Worm (Caenorhabditis elegans) whole organism, L1 larva: ENCODE data around the gene cuc-1.

ENCODE experiments used
- C04F5.9 ChIP-seq: sonication (generic microtip); optimal IDR thresholded peaks from 2 replicates; lab custom pipeline; 2016; ENCODE audit warnings: missing genetic modification characterization, missing compliant biosample characterization
- C16A3.4 ChIP-seq: fragments of 150-350 bp; optimal IDR thresholded peaks from 2 replicates; lab custom pipeline; 2014; ENCODE audit warnings: missing biosample characterization, missing genetic modification characterization
- C34B4.2 ChIP-seq: sonication (generic microtip); optimal IDR thresholded peaks from 2 replicates; lab custom pipeline; 2017; ENCODE audit warnings: mild to moderate bottlenecking, missing genetic modification characterization, missing compliant biosample characterization
- F16B12.6 ChIP-seq: fragments of 150-350 bp; optimal IDR thresholded peaks from 2 replicates; lab custom pipeline; 2014; ENCODE audit warnings: missing biosample characterization, missing genetic modification characterization
- Y116A8C.19 ChIP-seq: sonication (generic microtip); optimal IDR thresholded peaks from 2 replicates; lab custom pipeline; 2016; ENCODE audit warnings: missing compliant biosample characterization, missing genetic modification characterization, borderline replicate concordance
- alr-1 ChIP-seq: fragments of 200-800 bp; sonication (Bioruptor generic); optimal IDR thresholded peaks from 2 replicates; lab custom pipeline; 2018; ENCODE audit warnings: borderline replicate concordance, mild to moderate bottlenecking, missing genetic modification characterization, missing compliant biosample characterization
- ama-1 ChIP-seq: fragments of 150-350 bp; optimal IDR thresholded peaks from 2 replicates; lab custom pipeline; 2014
- blmp-1 ChIP-seq: fragments of 150-350 bp; optimal IDR thresholded peaks from 2 replicates; lab custom pipeline; 2014; ENCODE audit warnings: missing biosample characterization, missing genetic modification characterization
- ceh-82 ChIP-seq, 3 experiments: fragments of 150-350 bp in 1 of 3; sonication (generic microtip) in 2 of 3; optimal IDR thresholded peaks; 2 replicates each; lab custom pipeline; 2014 to 2017; ENCODE audit warnings: missing biosample characterization in 3 of 3, missing genetic modification characterization in 3 of 3
- ceh-88 ChIP-seq: fragments of 200-800 bp; sonication (Bioruptor generic); IDR thresholded peaks from 2 replicates; pipeline ENCODE4 v1.3.6; 2022; ENCODE audit warnings: missing genetic modification characterization, missing compliant biosample characterization
- ceh-90 ChIP-seq: sonication (generic microtip); optimal IDR thresholded peaks from 2 replicates; lab custom pipeline; 2016; ENCODE audit warnings: missing genetic modification characterization, missing compliant biosample characterization
- ces-1 ChIP-seq: fragments of 150-350 bp; optimal IDR thresholded peaks from 2 replicates; lab custom pipeline; 2014; ENCODE audit warnings: missing biosample characterization, missing genetic modification reagents, missing genetic modification characterization
- dpl-1 ChIP-seq, 3 experiments: fragments of 150-350 bp in 2 of 3; sonication (generic microtip) in 1 of 3; optimal IDR thresholded peaks; 2 replicates each; lab custom pipeline; 2014 to 2017; ENCODE audit warnings: missing biosample characterization in 3 of 3, missing genetic modification characterization in 3 of 3, missing genetic modification reagents in 3 of 3
- dsc-1 ChIP-seq: sonication (generic microtip); optimal IDR thresholded peaks from 2 replicates; lab custom pipeline; 2016; ENCODE audit warnings: mild to moderate bottlenecking, missing genetic modification characterization, missing compliant biosample characterization
- efl-1 ChIP-seq, 4 experiments: fragments of 150-350 bp; optimal IDR thresholded peaks in 3 of 4; peaks in 1 of 4; 1 replicate in 1 of 4; 2 replicates in 3 of 4; lab custom pipeline; 2014; ENCODE audit warnings: missing biosample characterization in 2 of 4, missing genetic modification characterization in 2 of 4, missing genetic modification reagents in 2 of 4
- egl-13 ChIP-seq: sonication (generic microtip); optimal IDR thresholded peaks from 2 replicates; lab custom pipeline; 2016; ENCODE audit warnings: missing genotype, missing genetic modification reagents, missing genetic modification characterization, missing compliant biosample characterization
- egl-27 ChIP-seq, 2 experiments: fragments of 150-350 bp in 1 of 2; sonication (generic microtip); optimal IDR thresholded peaks; 3 replicates each; lab custom pipeline; 2017 to 2018; ENCODE audit warnings: missing biosample characterization in 2 of 2, missing genetic modification characterization in 2 of 2, missing genetic modification reagents in 2 of 2
- elt-3 ChIP-seq, 6 experiments: fragments of 150-350 bp in 1 of 6; sonication (generic microtip); optimal IDR thresholded peaks; 2 replicates each; lab custom pipeline; 2017 to 2018; ENCODE audit warnings: missing biosample characterization in 6 of 6, missing genetic modification characterization in 6 of 6, inconsistent platforms in 1 of 6
- fkh-4 ChIP-seq: sonication (generic microtip); optimal IDR thresholded peaks from 2 replicates; lab custom pipeline; 2016; ENCODE audit warnings: missing compliant biosample characterization, missing genetic modification characterization, borderline replicate concordance
- grh-1 ChIP-seq: fragments of 200-800 bp; sonication (Bioruptor generic); IDR thresholded peaks from 2 replicates; pipeline ENCODE4 v1.3.6; 2022; ENCODE audit warnings: missing genetic modification reagents, missing genetic modification characterization, missing compliant biosample characterization
- hlh-17 ChIP-seq: fragments of 200-800 bp; sonication (Bioruptor generic); optimal IDR thresholded peaks from 2 replicates; lab custom pipeline; 2018; ENCODE audit warnings: missing genetic modification characterization, mild to moderate bottlenecking, missing compliant biosample characterization, moderate library complexity, borderline replicate concordance
- hpl-2 ChIP-seq: fragments of 150-350 bp; optimal IDR thresholded peaks from 2 replicates; lab custom pipeline; 2014; ENCODE audit warnings: missing biosample characterization, missing genetic modification reagents, missing genetic modification characterization
- irx-1 ChIP-seq: sonication (generic microtip); optimal IDR thresholded peaks from 2 replicates; lab custom pipeline; 2016; ENCODE audit warnings: missing genetic modification characterization, missing compliant biosample characterization
- isw-1 ChIP-seq: fragments of 200-800 bp; sonication (Bioruptor generic); IDR thresholded peaks from 2 replicates; pipeline ENCODE4 v1.3.6; 2022; ENCODE audit warnings: missing genetic modification characterization, missing compliant biosample characterization
- lin-13 ChIP-seq: fragments of 150-350 bp; optimal IDR thresholded peaks from 2 replicates; lab custom pipeline; 2014; ENCODE audit warnings: missing biosample characterization, missing genetic modification reagents, missing genetic modification characterization
- lin-15B ChIP-seq: fragments of 150-350 bp; sonication (generic microtip); optimal IDR thresholded peaks from 3 replicates; lab custom pipeline; 2014; ENCODE audit warnings: missing biosample characterization, missing genetic modification characterization
- lin-35 ChIP-seq, 2 experiments: fragments of 150-350 bp; optimal IDR thresholded peaks; 2 replicates each; lab custom pipeline; 2014; ENCODE audit warnings: missing biosample characterization in 2 of 2, missing genetic modification characterization in 2 of 2, missing genetic modification reagents in 2 of 2
- mab-9 ChIP-seq: fragments of 200-800 bp; sonication (Bioruptor generic); IDR thresholded peaks from 2 replicates; pipeline ENCODE4 v1.3.6; 2022; ENCODE audit warnings: missing genetic modification reagents, missing genetic modification characterization, missing compliant biosample characterization
- mef-2 ChIP-seq: fragments of 150-350 bp; optimal IDR thresholded peaks from 2 replicates; lab custom pipeline; 2014; ENCODE audit warnings: missing biosample characterization, missing genetic modification characterization
- mep-1 ChIP-seq: fragments of 150-350 bp; optimal IDR thresholded peaks from 2 replicates; lab custom pipeline; 2014; ENCODE audit warnings: missing biosample characterization, missing genetic modification characterization
- nhr-11 ChIP-seq: fragments of 150-350 bp; optimal IDR thresholded peaks from 2 replicates; lab custom pipeline; 2014; ENCODE audit warnings: missing biosample characterization, missing genetic modification characterization
- nhr-12 ChIP-seq: sonication (generic microtip); optimal IDR thresholded peaks from 2 replicates; lab custom pipeline; 2017; ENCODE audit warnings: missing biosample characterization, missing genetic modification characterization
- nhr-20 ChIP-seq: sonication (generic microtip); optimal IDR thresholded peaks from 2 replicates; lab custom pipeline; 2016; ENCODE audit warnings: mild to moderate bottlenecking, missing genetic modification characterization, missing compliant biosample characterization
- nhr-28 ChIP-seq: fragments of 150-350 bp; optimal IDR thresholded peaks from 2 replicates; lab custom pipeline; 2014; ENCODE audit warnings: missing biosample characterization, missing genetic modification characterization
- nhr-47 ChIP-seq: sonication (generic microtip); optimal IDR thresholded peaks from 2 replicates; lab custom pipeline; 2016; ENCODE audit warnings: mild to moderate bottlenecking, missing genetic modification characterization, moderate library complexity, missing compliant biosample characterization
- nhr-76 ChIP-seq: sonication (generic microtip); optimal IDR thresholded peaks from 2 replicates; lab custom pipeline; 2017; ENCODE audit warnings: missing biosample characterization, missing genetic modification characterization
- nhr-84 ChIP-seq: sonication (generic microtip); optimal IDR thresholded peaks from 2 replicates; lab custom pipeline; 2017; ENCODE audit warnings: missing biosample characterization, missing genetic modification characterization
- pag-3 ChIP-seq: sonication (generic microtip); optimal IDR thresholded peaks from 2 replicates; lab custom pipeline; 2017; ENCODE audit warnings: missing genetic modification characterization, mild to moderate bottlenecking, missing compliant biosample characterization, antibody characterized with exemption, borderline replicate concordance; ENCODE audit not compliant: insufficient read depth
- pax-3 ChIP-seq: fragments of 200-800 bp; sonication (Bioruptor generic); optimal IDR thresholded peaks from 2 replicates; lab custom pipeline; 2018; ENCODE audit warnings: mild to moderate bottlenecking, missing genetic modification characterization, moderate library complexity, missing compliant biosample characterization
- skn-1 ChIP-seq: fragments of 150-350 bp; optimal IDR thresholded peaks from 2 replicates; lab custom pipeline; 2014; ENCODE audit warnings: missing biosample characterization, missing genetic modification characterization
- snpc-4 ChIP-seq: fragments of 150-350 bp; optimal IDR thresholded peaks from 2 replicates; lab custom pipeline; 2014; ENCODE audit warnings: missing biosample characterization, missing genetic modification characterization
- snu-23 ChIP-seq: sonication (generic microtip); optimal IDR thresholded peaks from 2 replicates; lab custom pipeline; 2016; ENCODE audit warnings: missing genetic modification characterization, missing compliant biosample characterization
- sox-4 ChIP-seq: sonication (generic microtip); optimal IDR thresholded peaks from 2 replicates; lab custom pipeline; 2016; ENCODE audit warnings: missing genetic modification characterization, missing compliant biosample characterization
- swsn-7 ChIP-seq: sonication (generic microtip); optimal IDR thresholded peaks from 2 replicates; lab custom pipeline; 2016; ENCODE audit warnings: missing genetic modification characterization, missing compliant biosample characterization
- unc-130 ChIP-seq: fragments of 150-350 bp; optimal IDR thresholded peaks from 2 replicates; lab custom pipeline; 2017; ENCODE audit warnings: missing biosample characterization, missing genetic modification characterization, inconsistent platforms
- unc-30 ChIP-seq: sonication (generic microtip); optimal IDR thresholded peaks from 2 replicates; lab custom pipeline; 2017; ENCODE audit warnings: missing biosample characterization, missing genetic modification characterization
- unc-62 ChIP-seq: fragments of 150-350 bp; optimal IDR thresholded peaks from 2 replicates; lab custom pipeline; 2014; ENCODE audit warnings: missing biosample characterization, missing genetic modification reagents, missing genetic modification characterization
- unc-86 ChIP-seq: sonication (generic microtip); optimal IDR thresholded peaks from 2 replicates; lab custom pipeline; 2016; ENCODE audit warnings: missing genetic modification characterization, missing compliant biosample characterization
- vab-15 ChIP-seq: sonication (generic microtip); optimal IDR thresholded peaks from 2 replicates; lab custom pipeline; 2017; ENCODE audit warnings: missing genotype, mild to moderate bottlenecking, missing genetic modification characterization, missing compliant biosample characterization
- xbp-1 ChIP-seq: sonication (generic microtip); optimal IDR thresholded peaks from 2 replicates; lab custom pipeline; 2016; ENCODE audit warnings: missing genetic modification characterization, missing compliant biosample characterization
- zag-1 ChIP-seq: fragments of 150-350 bp; optimal IDR thresholded peaks from 2 replicates; lab custom pipeline; 2014; ENCODE audit warnings: missing biosample characterization, missing genetic modification characterization
- zip-4 ChIP-seq: fragments of 200-800 bp; sonication (Bioruptor generic); optimal IDR thresholded peaks from 2 replicates; lab custom pipeline; 2018; ENCODE audit warnings: mild to moderate bottlenecking, missing genetic modification characterization, moderate library complexity, missing compliant biosample characterization
- ztf-11 ChIP-seq, 2 experiments: sonication (generic microtip); optimal IDR thresholded peaks; 2 replicates each; lab custom pipeline; 2016 to 2017; ENCODE audit warnings: missing genetic modification characterization in 2 of 2, missing biosample characterization in 1 of 2, missing compliant biosample characterization in 1 of 2
- ztf-4 ChIP-seq: fragments of 150-350 bp; optimal IDR thresholded peaks from 2 replicates; lab custom pipeline; 2014; ENCODE audit warnings: missing biosample characterization, missing genetic modification characterization

cuc-1 gene

DNA sequence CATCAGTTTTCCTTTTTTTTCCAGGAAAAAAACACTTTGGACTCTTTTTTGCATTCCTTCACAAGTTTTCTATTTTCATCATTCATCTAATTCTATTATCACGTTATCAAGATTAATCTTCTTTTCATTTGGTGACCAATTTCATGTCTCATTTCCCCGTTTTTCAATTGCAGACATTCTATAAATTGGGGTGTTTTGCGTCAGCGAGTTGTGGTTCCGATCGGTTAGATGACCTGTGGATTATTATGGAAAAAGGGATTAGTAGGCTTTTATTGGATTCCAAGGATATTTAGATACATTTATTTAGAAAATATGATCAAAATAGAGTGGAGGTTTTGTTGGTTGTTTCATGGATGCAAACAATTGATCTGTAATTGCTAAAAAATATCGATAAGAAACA lies 25.9 kb downstream of the cuc-1 start:
- TF ChIP-seq mab-9 (GFP tag; lab: Robert Waterston, UW) (no peak), grh-1 (GFP tag; lab: Robert Waterston, UW) (no peak), zip-4 (no peak), xbp-1 (tag; lab: Kevin White, UChicago) (no peak), hlh-17 (no peak), sox-4 (tag; lab: Kevin White, UChicago) (peak; percentile 53), F16B12.6 (no peak), ztf-4 (tag; lab: Kevin White, UChicago) (no peak), lin-35 (GFP tag; optimal IDR thresholded peaks at IDR 0.05; lab: Kevin White, UChicago) (no peak), dsc-1 (tag; lab: Kevin White, UChicago) (peak; percentile 99), nhr-20 (tag; lab: Kevin White, UChicago) (no peak), blmp-1 (no peak), ceh-82 (tag; optimal IDR thresholded peaks at IDR 0.05; lab: Kevin White, UChicago) (no peak), C16A3.4 (tag; lab: Kevin White, UChicago) (no peak), zag-1 (tag; lab: Kevin White, UChicago) (no peak), C34B4.2 (tag; lab: Kevin White, UChicago) (no peak), swsn-7 (tag; lab: Kevin White, UChicago) (no peak), skn-1 (tag; lab: Kevin White, UChicago) (no peak), efl-1 (optimal IDR thresholded peaks at IDR 0.05; lab: Kevin White, UChicago) (no peak), efl-1 (GFP tag; optimal IDR thresholded peaks at IDR 0.05 in 1 of 2; lab: Kevin White, UChicago) (no peak), ceh-90 (tag; lab: Kevin White, UChicago) (no peak), Y116A8C.19 (tag; lab: Kevin White, UChicago) (no peak), mep-1 (tag; lab: Kevin White, UChicago) (no peak), unc-86 (tag; lab: Kevin White, UChicago) (no peak), isw-1 (GFP tag; lab: Robert Waterston, UW) (no peak), hpl-2 (no peak), irx-1 (no peak), nhr-76 (tag; lab: Kevin White, UChicago) (no peak), nhr-11 (tag; lab: Kevin White, UChicago) (no peak), nhr-47 (tag; lab: Kevin White, UChicago) (peak; percentile 20), ztf-11 (tag; optimal IDR thresholded peaks at IDR 0.05; lab: Kevin White, UChicago) (no peak), dpl-1 (GFP tag; optimal IDR thresholded peaks at IDR 0.05; lab: Kevin White, UChicago) (no peak), lin-13 (GFP tag; lab: Kevin White, UChicago) (no peak), mef-2 (tag; lab: Kevin White, UChicago) (no peak), snu-23 (GFP tag; lab: Kevin White, UChicago) (no peak), elt-3 (tag; optimal IDR thresholded peaks at IDR 0.05; lab: Kevin White, UChicago) (no peak), ceh-88 (no peak), ces-1 (GFP tag; lab: Kevin White, UChicago) (no peak), unc-62 (no peak), fkh-4 (tag; lab: Kevin White, UChicago) (peak; percentile 25), vab-15 (tag; lab: Kevin White, UChicago) (no peak), nhr-28 (no peak), egl-27 (tag; optimal IDR thresholded peaks at IDR 0.05; lab: Kevin White, UChicago) (no peak), egl-13 (peak; percentile 28), alr-1 (no peak), snpc-4 (no peak), lin-15B (no peak), nhr-12 (no peak), ama-1 (lab: Kevin White, UChicago) (no peak), unc-130 (tag; lab: Kevin White, UChicago) (no peak), pag-3 (tag; lab: Kevin White, UChicago) (no peak), unc-30 (tag; lab: Kevin White, UChicago) (no peak), C04F5.9 (tag; lab: Kevin White, UChicago) (no peak), pax-3 (peak; percentile 62), nhr-84 (no peak)
